Fruit fly (Drosophila melanogaster) whole organism, embryonic: ENCODE results near the gene mRpS2.
A peak's percentile ranks its signal among the peaks of the same experiment; 100 is the strongest.

Experiments used
- Asciz ChIP-seq: fragments of 200-800 bp; sonication (Bioruptor generic); optimal IDR thresholded peaks from 2 replicates; lab custom pipeline; 2017; ENCODE audit warnings: missing biosample characterization, mild to moderate bottlenecking, missing genetic modification characterization, missing genetic modification reagents
- CG10565 ChIP-seq: fragments of 200-800 bp; sonication (Bioruptor generic); optimal IDR thresholded peaks from 3 replicates; lab custom pipeline; 2016; ENCODE audit warnings: missing biosample characterization, mild to moderate bottlenecking, missing genetic modification characterization
- CG11093 ChIP-seq: fragments of 200-800 bp; sonication (Bioruptor generic); IDR thresholded peaks from 3 replicates; pipeline ENCODE4 v1.3.6; 2022; ENCODE audit warnings: missing biosample characterization, missing genetic modification characterization
- CG11504 ChIP-seq: fragments of 200-800 bp; sonication (Bioruptor generic); optimal IDR thresholded peaks from 3 replicates; lab custom pipeline; 2019; ENCODE audit warnings: missing biosample characterization, mild to moderate bottlenecking, missing genetic modification characterization, moderate library complexity
- CG13123 ChIP-seq: fragments of 200-800 bp; sonication (Bioruptor generic); optimal IDR thresholded peaks from 2 replicates; lab custom pipeline; 2016; ENCODE audit warnings: missing biosample characterization, missing genetic modification characterization
- CG13287 ChIP-seq: fragments of 200-800 bp; sonication (Bioruptor generic); IDR thresholded peaks from 2 replicates; pipeline ENCODE4 v1.3.6; 2022; ENCODE audit warnings: missing biosample characterization, missing genetic modification characterization; ENCODE audit not compliant: partially characterized antibody
- CG15479 ChIP-seq: fragments of 200-800 bp; sonication (Bioruptor generic); optimal IDR thresholded peaks from 3 replicates; lab custom pipeline; 2019; ENCODE audit warnings: missing biosample characterization, mild to moderate bottlenecking, missing genetic modification characterization, moderate library complexity
- CG16779 ChIP-seq: fragments of 200-800 bp; sonication (Bioruptor generic); IDR thresholded peaks from 2 replicates; pipeline ENCODE4 v1.3.6; 2022; ENCODE audit warnings: missing biosample characterization, missing genetic modification characterization
- CG17328 ChIP-seq: fragments of 200-800 bp; sonication (Bioruptor generic); IDR thresholded peaks from 2 replicates; pipeline ENCODE4 v1.3.6; 2022; ENCODE audit warnings: missing biosample characterization, missing genetic modification characterization
- CG2199 ChIP-seq: fragments of 200-800 bp; sonication (Bioruptor generic); IDR thresholded peaks from 3 replicates; pipeline ENCODE4 v1.3.6; 2022; ENCODE audit warnings: missing biosample characterization, missing genetic modification characterization
- CG2889 ChIP-seq: fragments of 200-800 bp; sonication (Bioruptor generic); IDR thresholded peaks from 3 replicates; pipeline ENCODE4 v1.3.6; 2022; ENCODE audit warnings: missing biosample characterization, missing genetic modification characterization
- CG32767 ChIP-seq: fragments of 200-800 bp; sonication (Bioruptor generic); IDR thresholded peaks from 2 replicates; pipeline ENCODE4 v1.3.6; 2022; ENCODE audit warnings: missing biosample characterization, missing genetic modification characterization
- CG5245 ChIP-seq: fragments of 200-800 bp; sonication (Bioruptor generic); optimal IDR thresholded peaks from 3 replicates; lab custom pipeline; 2016; ENCODE audit warnings: missing biosample characterization, missing genetic modification characterization
- CG6689 ChIP-seq: fragments of 200-800 bp; sonication (Bioruptor generic); IDR thresholded peaks from 2 replicates; pipeline ENCODE4 v1.3.6; 2022; ENCODE audit warnings: missing biosample characterization, missing genetic modification characterization
- CG7556 ChIP-seq: fragments of 200-800 bp; sonication (Bioruptor generic); optimal IDR thresholded peaks from 2 replicates; lab custom pipeline; 2017; ENCODE audit warnings: missing biosample characterization, mild to moderate bottlenecking, missing genetic modification characterization
- CG7839 ChIP-seq: fragments of 200-800 bp; sonication (Bioruptor generic); optimal IDR thresholded peaks from 3 replicates; lab custom pipeline; 2018; ENCODE audit warnings: missing biosample characterization, mild to moderate bottlenecking, missing genetic modification characterization, moderate library complexity
- CG7987 ChIP-seq: fragments of 200-800 bp; sonication (Bioruptor generic); optimal IDR thresholded peaks from 2 replicates; lab custom pipeline; 2018; ENCODE audit warnings: missing biosample characterization, mild to moderate bottlenecking, missing genetic modification characterization, moderate library complexity
- CG8478 ChIP-seq: fragments of >200 bp; optimal IDR thresholded peaks from 2 replicates; lab custom pipeline; 2018
- CG9932 ChIP-seq: fragments of 200-800 bp; sonication (Bioruptor generic); IDR thresholded peaks from 2 replicates; pipeline ENCODE4 v1.3.6; 2022; ENCODE audit warnings: missing biosample characterization, missing genetic modification characterization
- CkIIα-i1 ChIP-seq: fragments of 200-800 bp; sonication (Bioruptor generic); IDR thresholded peaks from 2 replicates; pipeline ENCODE4 v1.3.6; 2022; ENCODE audit warnings: missing biosample characterization, missing genetic modification characterization
- D19A ChIP-seq: fragments of 200-800 bp; optimal IDR thresholded peaks from 3 replicates; lab custom pipeline; 2019; ENCODE audit warnings: missing biosample characterization, mild to moderate bottlenecking, missing genetic modification characterization, moderate library complexity
- Dbx ChIP-seq: fragments of 200-800 bp; sonication (Bioruptor generic); IDR thresholded peaks from 3 replicates; pipeline ENCODE4 v1.3.6; 2022; ENCODE audit warnings: missing biosample characterization, missing genetic modification characterization
- Doc2 ChIP-seq: fragments of 200-800 bp; sonication (Bioruptor generic); IDR thresholded peaks from 2 replicates; pipeline ENCODE4 v1.3.6; 2022; ENCODE audit warnings: missing biosample characterization, missing genetic modification characterization
- ERR ChIP-seq: fragments of 200-800 bp; sonication (Bioruptor generic); optimal IDR thresholded peaks from 2 replicates; lab custom pipeline; 2016; ENCODE audit warnings: missing biosample characterization, missing genetic modification characterization
- Fer3 ChIP-seq: fragments of 200-800 bp; sonication (Bioruptor generic); optimal IDR thresholded peaks from 2 replicates; lab custom pipeline; 2018; ENCODE audit warnings: missing biosample characterization, mild to moderate bottlenecking, missing genetic modification characterization, moderate library complexity
- GATAe ChIP-seq: fragments of 200-800 bp; sonication (Bioruptor generic); conservative IDR thresholded peaks from 2 replicates; pipeline ENCODE4 v1.3.6; 2022; ENCODE audit warnings: missing biosample characterization, missing genetic modification characterization
- H2.0 ChIP-seq: fragments of 200-800 bp; sonication (Bioruptor generic); IDR thresholded peaks from 2 replicates; pipeline ENCODE4 v1.3.6; 2022; ENCODE audit warnings: missing biosample characterization, missing genetic modification characterization
- HLH3B ChIP-seq: fragments of 200-800 bp; sonication (Bioruptor generic); IDR thresholded peaks from 2 replicates; pipeline ENCODE4 v1.3.6; 2022; ENCODE audit warnings: missing biosample characterization, missing genetic modification characterization
- Max ChIP-seq: fragments of 200-800 bp; sonication (Bioruptor generic); optimal IDR thresholded peaks from 2 replicates; lab custom pipeline; 2016; ENCODE audit warnings: missing biosample characterization, mild to moderate bottlenecking, missing genetic modification characterization
- Nf-YC ChIP-seq: fragments of 200-800 bp; optimal IDR thresholded peaks from 3 replicates; lab custom pipeline; 2019; ENCODE audit warnings: missing biosample characterization, mild to moderate bottlenecking, missing genetic modification characterization, moderate library complexity
- Opbp ChIP-seq: fragments of 200-800 bp; sonication (Bioruptor generic); IDR thresholded peaks from 3 replicates; pipeline ENCODE4 v1.3.6; 2022; ENCODE audit warnings: missing biosample characterization, missing genetic modification characterization; ENCODE audit not compliant: partially characterized antibody
- Optix ChIP-seq: fragments of 200-800 bp; sonication (Bioruptor generic); IDR thresholded peaks from 3 replicates; pipeline ENCODE4 v1.3.6; 2022; ENCODE audit warnings: missing biosample characterization, missing genetic modification characterization
- Ptx1 ChIP-seq: fragments of 200-800 bp; sonication (Bioruptor generic); IDR thresholded peaks from 2 replicates; pipeline ENCODE4 v1.3.6; 2022; ENCODE audit warnings: missing biosample characterization, missing genetic modification characterization
- bcd ChIP-seq: fragments of 200-800 bp; sonication (Bioruptor generic); optimal IDR thresholded peaks from 2 replicates; lab custom pipeline; 2017; ENCODE audit warnings: missing biosample characterization, mild to moderate bottlenecking, missing genetic modification characterization
- bsh ChIP-seq, 2 experiments: fragments of 200-800 bp; sonication (Bioruptor generic); optimal IDR thresholded peaks; 2 replicates each; lab custom pipeline; 2017 to 2018; ENCODE audit warnings: mild to moderate bottlenecking in 2 of 2, missing biosample characterization in 2 of 2, missing genetic modification characterization in 2 of 2, moderate library complexity in 1 of 2
- crol ChIP-seq: fragments of 200-800 bp; sonication (Bioruptor generic); IDR thresholded peaks from 2 replicates; pipeline ENCODE4 v1.3.6; 2022; ENCODE audit warnings: missing biosample characterization, missing genetic modification characterization
- en ChIP-seq: fragments of 200-800 bp; sonication (Bioruptor generic); optimal IDR thresholded peaks from 2 replicates; lab custom pipeline; 2016; ENCODE audit warnings: missing biosample characterization, missing genetic modification characterization
- ftz-f1 ChIP-seq: fragments of 200-800 bp; sonication (Bioruptor generic); optimal IDR thresholded peaks from 2 replicates; lab custom pipeline; 2016; ENCODE audit warnings: missing biosample characterization, missing genetic modification characterization
- grau ChIP-seq: fragments of 200-800 bp; optimal IDR thresholded peaks from 3 replicates; lab custom pipeline; 2019; ENCODE audit warnings: missing biosample characterization, mild to moderate bottlenecking, missing genetic modification characterization, moderate library complexity
- h ChIP-seq: fragments of >200 bp; optimal IDR thresholded peaks from 2 replicates; lab custom pipeline; 2017
- hth ChIP-seq: fragments of >200 bp; optimal IDR thresholded peaks from 2 replicates; lab custom pipeline; 2017; ENCODE audit warnings: inconsistent platforms
- ind ChIP-seq: fragments of 200-800 bp; sonication (Bioruptor generic); optimal IDR thresholded peaks from 3 replicates; lab custom pipeline; 2016; ENCODE audit warnings: missing biosample characterization, missing genetic modification characterization
- odd ChIP-seq: fragments of 200-800 bp; sonication (Bioruptor generic); optimal IDR thresholded peaks from 2 replicates; lab custom pipeline; 2017; ENCODE audit warnings: missing biosample characterization, mild to moderate bottlenecking, missing genetic modification characterization
- onecut ChIP-seq: fragments of 200-800 bp; sonication (Bioruptor generic); IDR thresholded peaks from 2 replicates; pipeline ENCODE4 v1.3.6; 2022; ENCODE audit warnings: missing biosample characterization, missing genetic modification characterization
- pum ChIP-seq: fragments of 200-800 bp; sonication (Bioruptor generic); optimal IDR thresholded peaks from 2 replicates; lab custom pipeline; 2016; ENCODE audit warnings: missing biosample characterization, missing genetic modification characterization
- sc ChIP-seq, 3 experiments: fragments of >200 bp in 2 of 3; fragments of 200-800 bp in 1 of 3; sonication (Bioruptor generic) in 1 of 3; optimal IDR thresholded peaks; 2 replicates in 2 of 3; 3 replicates in 1 of 3; lab custom pipeline; 2017; ENCODE audit warnings: mild to moderate bottlenecking in 1 of 3, missing biosample characterization in 1 of 3, missing genetic modification characterization in 1 of 3, missing genetic modification reagents in 1 of 3
- seq ChIP-seq: fragments of 200-800 bp; sonication (Bioruptor generic); IDR thresholded peaks from 2 replicates; pipeline ENCODE4 v1.3.6; 2022; ENCODE audit warnings: missing biosample characterization, missing genetic modification characterization
- slp2 ChIP-seq: fragments of 200-800 bp; sonication (Bioruptor generic); optimal IDR thresholded peaks from 2 replicates; lab custom pipeline; 2016; ENCODE audit warnings: missing biosample characterization, missing genetic modification characterization
- sna ChIP-seq: fragments of 200-800 bp; sonication (Bioruptor generic); IDR thresholded peaks from 2 replicates; pipeline ENCODE4 v1.3.6; 2022; ENCODE audit warnings: missing biosample characterization, missing genetic modification characterization; ENCODE audit not compliant: partially characterized antibody
- toy ChIP-seq: fragments of 200-800 bp; sonication (Bioruptor generic); IDR thresholded peaks from 2 replicates; pipeline ENCODE4 v1.3.6; 2022; ENCODE audit warnings: missing biosample characterization, missing genetic modification characterization
- vnd ChIP-seq: fragments of 200-800 bp; sonication (Bioruptor generic); IDR thresholded peaks from 3 replicates; pipeline ENCODE4 v1.3.6; 2022; ENCODE audit warnings: missing biosample characterization, missing genetic modification characterization; ENCODE audit not compliant: partially characterized antibody
- yki ChIP-seq: fragments of >200 bp; optimal IDR thresholded peaks from 3 replicates; lab custom pipeline; 2018
- zf30C ChIP-seq: fragments of 200-800 bp; sonication (Bioruptor generic); optimal IDR thresholded peaks from 3 replicates; lab custom pipeline; 2018; ENCODE audit warnings: missing biosample characterization, mild to moderate bottlenecking, missing genetic modification characterization

mRpS2 gene

dm6 chr2L:4806109-4806508 lies 44.1 kb downstream of the mRpS2 start (continued):
- TF ChIP-seq CkIIα-i1 (GFP tag; lab: Robert Waterston, UW) (no peak), sna (no peak), HLH3B (0 out of 2 replicates have a peak, but pooled peaks have one; percentile 62), Dbx (GFP tag; lab: Robert Waterston, UW) (no peak), Ptx1 (GFP tag; lab: Robert Waterston, UW) (peak; percentile 64), hth (lab: Kevin White, UChicago) (no peak), Nf-YC (peak; percentile 4), ind (no peak), CG8478 (lab: Kevin White, UChicago) (no peak), seq (0 out of 2 replicates have a peak, but pooled peaks have one; percentile 27), toy (no peak), Opbp (GFP tag; lab: Robert Waterston, UW) (no peak), CG17328 (GFP tag; lab: Robert Waterston, UW) (0 out of 2 replicates have a peak, but pooled peaks have one; percentile 21), H2.0 (GFP tag; lab: Robert Waterston, UW) (peak; percentile 28; the same call in 1 of the 2 replicates), odd (no peak), GATAe (GFP tag; lab: Robert Waterston, UW) (no peak), Doc2 (GFP tag; lab: Robert Waterston, UW) (no peak), ftz-f1 (GFP tag; lab: Kevin White, UChicago) (no peak), CG32767 (GFP tag; lab: Robert Waterston, UW) (no peak), zf30C (GFP tag; lab: Kevin White, UChicago) (no peak), CG7987 (no peak), Asciz (GFP tag; lab: Kevin White, UChicago) (no peak), crol (GFP tag; lab: Robert Waterston, UW) (no peak), CG7839 (tag; lab: Kevin White, UChicago) (peak; percentile 44), sc (optimal IDR thresholded peaks at IDR 0.05; lab: Kevin White, UChicago) (no peak), sc (GFP tag; optimal IDR thresholded peaks at IDR 0.05; lab: Kevin White, UChicago) (no peak), ERR (GFP tag; lab: Kevin White, UChicago) (no peak), CG5245 (GFP tag; lab: Kevin White, UChicago) (no peak), CG9932 (no peak), CG11504 (tag; lab: Kevin White, UChicago) (peak; percentile 73), Max (no peak), CG10565 (GFP tag; lab: Kevin White, UChicago) (no peak), Fer3 (tag; lab: Kevin White, UChicago) (no peak), CG13123 (GFP tag; lab: Kevin White, UChicago) (no peak), CG2889 (GFP tag; lab: Robert Waterston, UW) (no peak), bsh (GFP tag; optimal IDR thresholded peaks at IDR 0.05; lab: Kevin White, UChicago) (peak in 1 of 2 experiments; percentile 19), en (GFP tag; lab: Kevin White, UChicago) (no peak), grau (tag; lab: Kevin White, UChicago) (peak; percentile 33), D19A (tag; lab: Kevin White, UChicago) (no peak), vnd (no peak), CG13287 (no peak), bcd (no peak), CG7556 (GFP tag; lab: Kevin White, UChicago) (no peak), onecut (GFP tag; lab: Robert Waterston, UW) (no peak), slp2 (GFP tag; lab: Kevin White, UChicago) (no peak), CG15479 (GFP tag; lab: Kevin White, UChicago) (no peak), CG2199 (no peak), CG11093 (GFP tag; lab: Robert Waterston, UW) (no peak), pum (GFP tag; lab: Kevin White, UChicago) (no peak), h (lab: Kevin White, UChicago) (no peak), yki (lab: Kevin White, UChicago) (no peak), CG6689 (GFP tag; lab: Robert Waterston, UW) (0 out of 2 replicates have a peak, but pooled peaks have one; percentile 23), Optix (GFP tag; lab: Robert Waterston, UW) (no peak), CG16779 (GFP tag; lab: Robert Waterston, UW) (no peak)
